Fruit fly (Drosophila melanogaster) whole organism, prepupa: ENCODE measurements around the gene CG7483.

ENCODE experiments used
- CG31627 ChIP-seq: fragments of 200-800 bp; sonication (Bioruptor generic); optimal IDR thresholded peaks from 3 replicates; lab custom pipeline; 2016; ENCODE audit warnings: missing biosample characterization, missing genetic modification characterization
- Eip78C ChIP-seq: fragments of 200-800 bp; sonication (Bioruptor generic); peaks from one replicate; lab custom pipeline; 2016; ENCODE audit warnings: missing biosample characterization, missing genetic modification characterization
- Lpt ChIP-seq: fragments of 200-800 bp; sonication (Bioruptor generic); optimal IDR thresholded peaks from 3 replicates; lab custom pipeline; 2016; ENCODE audit warnings: missing biosample characterization, missing genetic modification characterization
- fd59A ChIP-seq: fragments of 200-800 bp; sonication (Bioruptor generic); optimal IDR thresholded peaks from 2 replicates; lab custom pipeline; 2017; ENCODE audit warnings: missing biosample characterization, mild to moderate bottlenecking, missing genetic modification characterization, missing genetic modification reagents
- lz ChIP-seq: fragments of 200-800 bp; sonication (Bioruptor generic); optimal IDR thresholded peaks from 3 replicates; lab custom pipeline; 2016; ENCODE audit warnings: missing biosample characterization, missing genetic modification characterization
- topi ChIP-seq: fragments of 200-800 bp; sonication (Bioruptor generic); optimal IDR thresholded peaks from 3 replicates; lab custom pipeline; 2016; ENCODE audit warnings: missing biosample characterization, missing genetic modification characterization
- vri ChIP-seq: fragments of 200-800 bp; sonication (Bioruptor generic); optimal IDR thresholded peaks from 3 replicates; lab custom pipeline; 2016; ENCODE audit warnings: missing biosample characterization, mild to moderate bottlenecking, missing genetic modification characterization

- TF ChIP-seq vri (GFP tag; lab: Kevin White, UChicago) (no peak), lz (GFP tag; lab: Kevin White, UChicago) (no peak), Eip78C (no peak), CG31627 (GFP tag; lab: Kevin White, UChicago) (no peak), topi (no peak), Lpt (no peak), fd59A (no peak)
Measured at dm6 chr3R:8329628-8330027, 16.6 kb downstream of the CG7483 start.
